Fruit fly (Drosophila melanogaster) whole organism: Measurements from ENCODE around the gene CG32700.

Experiments
- CG8478 ChIP-seq: fragments of >200 bp; optimal IDR thresholded peaks from 2 replicates; lab custom pipeline; 2018; ENCODE audit warnings: inconsistent platforms
- Dll ChIP-seq: fragments of >200 bp; optimal IDR thresholded peaks from 2 replicates; lab custom pipeline; 2017
- EcR ChIP-seq, 2 experiments: fragments of >200 bp; optimal IDR thresholded peaks; 2 replicates each; lab custom pipeline; 2017; ENCODE audit warnings: missing biosample characterization in 2 of 2, missing genetic modification characterization in 2 of 2, missing genetic modification reagents in 2 of 2
- pan ChIP-seq: fragments of >200 bp; optimal IDR thresholded peaks from 2 replicates; lab custom pipeline; 2017
- psq ChIP-seq: fragments of >200 bp; optimal IDR thresholded peaks from 2 replicates; lab custom pipeline; 2017
- usp ChIP-seq: fragments of >200 bp; optimal IDR thresholded peaks from 2 replicates; lab custom pipeline; 2017; ENCODE audit warnings: missing biosample characterization, missing genetic modification characterization, mixed read lengths

Gene CG32700

DNA sequence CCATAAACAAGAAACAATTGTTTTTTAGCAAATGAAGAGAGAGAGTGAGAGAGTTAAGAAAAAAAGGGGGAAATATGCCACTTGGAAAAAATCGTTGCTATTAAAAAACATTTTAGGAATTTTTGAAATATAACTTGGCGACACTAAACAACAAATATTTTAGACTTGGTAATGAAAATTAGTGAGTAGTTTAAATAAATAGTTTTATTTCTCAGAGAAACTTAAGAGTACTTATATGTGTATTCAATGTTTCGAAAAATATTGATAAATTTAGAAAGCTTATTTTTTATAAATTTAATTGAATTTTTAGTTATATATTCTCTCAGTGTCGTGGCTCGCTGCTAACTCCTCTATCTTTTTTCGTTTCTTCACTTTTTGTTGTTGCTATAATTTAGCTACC is 64.7 kb downstream of the CG32700 start:
- TF ChIP-seq CG8478 (lab: Kevin White, UChicago): no peak
- TF ChIP-seq EcR (GFP tag; optimal IDR thresholded peaks at IDR 0.05; lab: Kevin White, UChicago): no peak
- TF ChIP-seq usp (GFP tag; lab: Kevin White, UChicago): no peak
- TF ChIP-seq pan (lab: Kevin White, UChicago): no peak
- TF ChIP-seq psq (lab: Kevin White, UChicago): no peak
- no peak for TF ChIP-seq Dll (lab: Kevin White, UChicago)

DNA sequence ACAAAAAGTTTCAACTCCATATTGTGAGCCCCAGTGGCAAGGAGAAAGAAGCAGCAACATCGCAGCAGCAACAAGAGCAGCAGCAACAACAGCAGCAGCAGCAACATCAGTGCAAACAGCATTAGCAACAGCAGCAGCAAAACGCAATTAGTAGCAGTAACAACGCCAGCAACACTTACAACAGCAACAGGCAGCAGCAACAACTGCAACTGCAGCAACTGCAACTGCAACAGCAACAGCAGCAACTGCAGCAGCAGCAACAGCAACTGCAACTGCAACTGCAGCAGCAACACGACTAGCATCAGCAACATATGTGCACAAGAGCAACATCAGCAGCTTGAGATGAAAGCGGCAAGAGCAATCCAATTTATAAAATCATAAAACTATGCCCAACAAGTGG is 65.5 kb downstream of the CG32700 start:
- TF ChIP-seq usp (GFP tag; lab: Kevin White, UChicago) (no peak), psq (lab: Kevin White, UChicago) (no peak), CG8478 (lab: Kevin White, UChicago) (no peak), EcR (GFP tag; optimal IDR thresholded peaks at IDR 0.05; lab: Kevin White, UChicago) (no peak), Dll (lab: Kevin White, UChicago) (no peak), pan (lab: Kevin White, UChicago) (no peak)

- TF ChIP-seq psq (lab: Kevin White, UChicago) (no peak), EcR (GFP tag; optimal IDR thresholded peaks at IDR 0.05; lab: Kevin White, UChicago) (peak; percentile 9 to 86)
Observed at dm6 chrX:9483613-9484012, 67.0 kb downstream of the CG32700 start.

- TF ChIP-seq usp (GFP tag; lab: Kevin White, UChicago): no peak
- no peak for TF ChIP-seq CG8478 (lab: Kevin White, UChicago)
- TF ChIP-seq EcR (GFP tag; optimal IDR thresholded peaks at IDR 0.05; lab: Kevin White, UChicago): no peak
- no peak for TF ChIP-seq Dll (lab: Kevin White, UChicago)
- TF ChIP-seq pan (lab: Kevin White, UChicago): no peak
- TF ChIP-seq psq (lab: Kevin White, UChicago): no peak
Observed at dm6 chrX:9478756-9479155, 71.9 kb downstream of the CG32700 start.

dm6 chrX:9476908-9477307 is 73.7 kb downstream of the CG32700 start:
- TF ChIP-seq psq (lab: Kevin White, UChicago) (no peak), usp (GFP tag; lab: Kevin White, UChicago) (no peak), CG8478 (lab: Kevin White, UChicago) (no peak), EcR (GFP tag; optimal IDR thresholded peaks at IDR 0.05; lab: Kevin White, UChicago) (no peak), pan (lab: Kevin White, UChicago) (no peak)

DNA sequence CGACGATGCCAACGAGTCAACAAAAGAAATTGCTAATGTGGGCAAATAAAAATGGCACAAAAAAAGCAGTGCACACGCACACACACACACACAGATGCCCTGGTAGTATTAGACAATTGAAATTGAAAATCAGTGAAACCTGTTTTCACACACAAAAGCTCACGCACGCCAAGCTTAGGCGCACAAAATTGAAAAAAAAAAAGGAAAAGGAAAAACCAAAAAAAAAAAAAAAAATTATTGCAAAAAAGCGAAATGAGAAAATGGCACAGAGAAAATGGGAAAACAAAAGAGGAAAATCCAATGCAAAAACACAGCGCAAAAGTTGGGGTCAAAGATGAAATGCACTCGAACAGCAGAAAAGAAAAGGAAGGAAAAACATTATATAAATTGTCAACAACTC is 76.5 kb downstream of the CG32700 start:
- no peak for TF ChIP-seq CG8478 (lab: Kevin White, UChicago)
- no peak for TF ChIP-seq pan (lab: Kevin White, UChicago)
- TF ChIP-seq usp (GFP tag; lab: Kevin White, UChicago): no peak
- TF ChIP-seq Dll (lab: Kevin White, UChicago): no peak

DNA sequence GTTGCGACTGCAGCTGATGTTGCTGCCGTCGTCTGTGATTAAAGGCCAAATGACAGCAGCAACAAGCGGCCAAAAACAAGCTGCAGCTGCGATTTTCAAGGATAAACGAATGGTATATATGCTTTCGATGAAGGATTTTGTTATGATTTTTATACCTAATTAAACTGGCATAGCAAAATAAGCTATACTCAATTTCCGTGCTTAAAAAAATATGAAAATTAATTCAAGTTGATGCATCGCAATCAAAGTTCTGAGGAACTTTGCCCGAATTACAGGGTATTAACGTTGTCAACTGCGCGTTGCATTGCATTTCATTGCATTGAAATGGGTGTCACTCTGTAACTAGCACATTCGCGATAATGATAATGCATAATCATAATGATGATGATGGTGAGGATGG is 82.4 kb downstream of the CG32700 start:
- TF ChIP-seq EcR (GFP tag; optimal IDR thresholded peaks at IDR 0.05; lab: Kevin White, UChicago) (no peak), usp (GFP tag; lab: Kevin White, UChicago) (no peak), pan (lab: Kevin White, UChicago) (no peak), Dll (lab: Kevin White, UChicago) (no peak), psq (lab: Kevin White, UChicago) (no peak), CG8478 (lab: Kevin White, UChicago) (no peak)

DNA sequence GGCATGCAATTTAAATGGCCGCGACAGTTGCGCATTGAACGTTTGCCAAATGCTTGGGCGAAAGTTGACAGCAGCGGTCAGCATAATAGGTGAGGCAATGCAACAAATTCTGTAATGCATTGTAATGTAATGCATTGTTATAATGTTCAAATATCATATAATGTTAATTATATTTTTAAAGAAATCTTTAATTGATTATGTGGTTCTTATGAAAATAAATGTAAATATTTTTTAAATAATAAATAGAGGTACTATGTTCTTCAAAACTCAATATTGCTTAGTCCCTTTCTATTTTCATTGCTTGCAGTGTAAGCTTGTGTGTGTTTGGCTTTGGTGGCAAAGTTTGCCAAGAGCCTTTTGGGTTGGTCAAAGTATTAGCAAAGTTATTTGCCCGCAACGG is 83.0 kb downstream of the CG32700 start:
- TF ChIP-seq EcR (GFP tag; optimal IDR thresholded peaks at IDR 0.05; lab: Kevin White, UChicago) (no peak), Dll (lab: Kevin White, UChicago) (no peak), CG8478 (lab: Kevin White, UChicago) (no peak), pan (lab: Kevin White, UChicago) (no peak), usp (GFP tag; lab: Kevin White, UChicago) (no peak), psq (lab: Kevin White, UChicago) (no peak)

dm6 chrX:9467066-9467465 is 83.6 kb downstream of the CG32700 start:
- TF ChIP-seq psq (lab: Kevin White, UChicago) (no peak), CG8478 (lab: Kevin White, UChicago) (no peak), Dll (lab: Kevin White, UChicago) (no peak), pan (lab: Kevin White, UChicago) (no peak), EcR (GFP tag; optimal IDR thresholded peaks at IDR 0.05; lab: Kevin White, UChicago) (no peak), usp (GFP tag; lab: Kevin White, UChicago) (no peak)

DNA sequence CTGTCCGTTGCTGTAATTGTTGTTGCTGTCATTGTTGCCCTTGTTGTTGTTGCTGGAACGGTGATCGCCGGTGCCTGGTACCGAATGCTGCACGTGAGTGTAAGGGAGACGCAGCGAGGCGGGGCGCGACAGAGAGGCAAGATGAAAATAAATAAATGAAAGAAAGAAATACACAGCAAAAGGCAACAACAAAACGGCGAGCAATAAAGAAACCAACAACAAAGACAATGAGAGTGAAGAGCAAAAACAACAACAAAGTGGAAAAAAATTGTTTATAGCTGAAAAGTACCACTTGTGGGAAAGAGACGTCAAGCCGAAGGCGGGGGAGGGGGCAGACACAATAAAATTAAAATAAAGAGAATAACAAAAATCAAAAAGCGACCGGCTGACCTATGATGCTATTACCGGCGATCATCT is 84.1 kb downstream of the CG32700 start:
- no peak for TF ChIP-seq EcR (GFP tag; optimal IDR thresholded peaks at IDR 0.05; lab: Kevin White, UChicago)
- TF ChIP-seq usp (GFP tag; lab: Kevin White, UChicago): no peak
- TF ChIP-seq pan (lab: Kevin White, UChicago): no peak
- TF ChIP-seq CG8478 (lab: Kevin White, UChicago): no peak
- TF ChIP-seq Dll (lab: Kevin White, UChicago): no peak
- no peak for TF ChIP-seq psq (lab: Kevin White, UChicago)

- TF ChIP-seq EcR (GFP tag; optimal IDR thresholded peaks at IDR 0.05; lab: Kevin White, UChicago): no peak
- no peak for TF ChIP-seq CG8478 (lab: Kevin White, UChicago)
- no peak for TF ChIP-seq Dll (lab: Kevin White, UChicago)
- no peak for TF ChIP-seq usp (GFP tag; lab: Kevin White, UChicago)
- TF ChIP-seq psq (lab: Kevin White, UChicago): no peak
- TF ChIP-seq pan (lab: Kevin White, UChicago): no peak
Observed at dm6 chrX:9466150-9466549, 84.5 kb downstream of the CG32700 start.

DNA sequence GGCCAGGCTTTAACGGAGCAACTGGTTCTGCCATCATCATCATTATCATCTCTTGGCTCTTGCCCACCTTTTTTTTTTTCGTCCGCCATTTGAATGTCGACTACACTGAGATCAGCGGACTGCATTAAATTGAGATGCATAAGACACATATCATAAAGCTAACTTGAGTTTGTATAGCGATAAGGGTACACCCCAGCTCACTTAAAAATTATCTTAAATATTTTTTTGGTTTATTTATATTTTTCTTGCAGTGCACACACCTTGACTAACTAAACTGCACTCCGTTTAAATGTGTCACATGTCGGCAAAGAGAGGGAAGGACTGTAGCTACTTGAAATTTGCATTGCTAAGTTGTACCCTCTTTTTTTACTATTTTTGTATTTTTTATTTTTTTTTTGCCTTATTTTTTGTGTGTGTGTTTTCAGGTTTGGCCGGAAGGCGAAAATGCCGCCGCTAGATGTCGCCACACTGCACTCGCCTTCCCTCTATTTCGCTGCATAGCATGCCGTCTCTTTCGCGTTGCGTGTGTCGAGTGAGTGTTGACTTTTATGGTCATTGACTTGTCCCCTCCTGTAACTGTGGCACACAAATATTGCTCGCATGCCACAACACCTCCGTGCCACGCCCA is 89.9 kb downstream of the CG32700 start:
- TF ChIP-seq usp (GFP tag; lab: Kevin White, UChicago) (no peak), EcR (GFP tag; optimal IDR thresholded peaks at IDR 0.05; lab: Kevin White, UChicago) (peak in 1 of 2 experiments; percentile 63)
